Worm (Caenorhabditis elegans): Measurements from ENCODE around the gene Y67D8B.2.

Y67D8B.2 gene

ce11 chrIV:3136493-3136892 lies 54.9 kb downstream of the Y67D8B.2 start:
- TF ChIP-seq mep-1 (tag; optimal IDR thresholded peaks at IDR 0.05) (peak; percentile 40), nhr-12 (tag; optimal IDR thresholded peaks at IDR 0.05) (no peak), hlh-1 (tag; optimal IDR thresholded peaks at IDR 0.05) (no peak), ham-2 (GFP tag; optimal IDR thresholded peaks at IDR 0.05) (no peak), ces-1 (GFP tag; optimal IDR thresholded peaks at IDR 0.05) (no peak), elt-3 (tag; optimal IDR thresholded peaks at IDR 0.05) (no peak), blmp-1 (tag; optimal IDR thresholded peaks at IDR 0.05) (no peak)
